Worm (Caenorhabditis elegans) whole organism, young adult: Measurements from ENCODE around the gene crld-1.

ENCODE experiments used
- B0261.1 ChIP-seq: sonication (generic microtip); optimal IDR thresholded peaks from 2 replicates; lab custom pipeline; 2016; ENCODE audit warnings: mild to moderate bottlenecking, missing genetic modification characterization, moderate library complexity, missing compliant biosample characterization
- F49E8.2 ChIP-seq: sonication (generic microtip); optimal IDR thresholded peaks from 3 replicates; lab custom pipeline; 2017; ENCODE audit warnings: missing genetic modification characterization, mild to moderate bottlenecking, missing compliant biosample characterization, antibody characterized with exemption, moderate library complexity; ENCODE audit not compliant: insufficient read depth
- Y53G8AR.9 ChIP-seq: fragments of 200-800 bp; sonication (Bioruptor generic); conservative IDR thresholded peaks from 2 replicates; pipeline ENCODE4 v1.3.6; 2022; ENCODE audit warnings: missing genetic modification reagents, missing genetic modification characterization, missing compliant biosample characterization
- aptf-3 ChIP-seq: fragments of 200-800 bp; sonication (Bioruptor generic); IDR thresholded peaks from 2 replicates; pipeline ENCODE4 v1.3.6; 2022; ENCODE audit warnings: missing genetic modification characterization, missing compliant biosample characterization
- attf-5 ChIP-seq: fragments of 200-800 bp; sonication (Bioruptor generic); optimal IDR thresholded peaks from 2 replicates; lab custom pipeline; 2018; ENCODE audit warnings: mild to moderate bottlenecking, missing genetic modification characterization, missing compliant biosample characterization
- bed-2 ChIP-seq: fragments of 200-800 bp; sonication (Bioruptor generic); IDR thresholded peaks from 2 replicates; pipeline ENCODE4 v1.3.6; 2022; ENCODE audit warnings: missing genetic modification reagents, missing genetic modification characterization, missing compliant biosample characterization
- ceh-27 ChIP-seq: fragments of 200-800 bp; sonication (Bioruptor generic); optimal IDR thresholded peaks from 2 replicates; lab custom pipeline; 2018; ENCODE audit warnings: mild to moderate bottlenecking, missing genetic modification characterization, moderate library complexity, missing compliant biosample characterization
- ceh-40 ChIP-seq: fragments of 200-800 bp; sonication (Bioruptor generic); IDR thresholded peaks from 2 replicates; pipeline ENCODE4 v1.3.6; 2022; ENCODE audit warnings: missing genetic modification characterization, missing compliant biosample characterization
- efl-1 ChIP-seq: fragments of 150-350 bp; optimal IDR thresholded peaks from 2 replicates; lab custom pipeline; 2014; ENCODE audit warnings: missing biosample characterization, missing genetic modification reagents, missing genetic modification characterization
- ets-4 ChIP-seq: fragments of 200-800 bp; sonication (Bioruptor generic); optimal IDR thresholded peaks from 2 replicates; lab custom pipeline; 2018; ENCODE audit warnings: mild to moderate bottlenecking, missing genetic modification characterization, missing compliant biosample characterization
- him-1 ChIP-seq: sonication (generic microtip); optimal IDR thresholded peaks from 2 replicates; lab custom pipeline; 2016; ENCODE audit warnings: missing genotype, missing genetic modification reagents, missing genetic modification characterization, missing compliant biosample characterization
- lir-1 ChIP-seq: fragments of 200-800 bp; sonication (Bioruptor generic); conservative IDR thresholded peaks from 2 replicates; pipeline ENCODE4 v1.3.6; 2022; ENCODE audit warnings: missing genetic modification reagents, missing genetic modification characterization, missing compliant biosample characterization
- madf-6 ChIP-seq: fragments of 200-800 bp; sonication (Bioruptor generic); IDR thresholded peaks from 2 replicates; pipeline ENCODE4 v1.3.6; 2022; ENCODE audit warnings: missing genetic modification reagents, missing genetic modification characterization, missing compliant biosample characterization
- madf-8 ChIP-seq: fragments of 200-800 bp; sonication (Bioruptor generic); conservative IDR thresholded peaks from 2 replicates; pipeline ENCODE4 v1.3.6; 2022; ENCODE audit warnings: missing genetic modification reagents, missing genetic modification characterization, missing compliant biosample characterization
- nhr-120 ChIP-seq: fragments of 200-800 bp; sonication (Bioruptor generic); IDR thresholded peaks from 2 replicates; pipeline ENCODE4 v1.3.6; 2022; ENCODE audit warnings: missing genetic modification characterization, missing compliant biosample characterization
- pbrm-1 ChIP-seq: fragments of 200-800 bp; sonication (Bioruptor generic); IDR thresholded peaks from 2 replicates; pipeline ENCODE4 v1.3.6; 2022; ENCODE audit warnings: missing genetic modification reagents, missing genetic modification characterization, missing compliant biosample characterization
- repo-1 ChIP-seq: sonication (generic microtip); optimal IDR thresholded peaks from 2 replicates; lab custom pipeline; 2017; ENCODE audit warnings: mild to moderate bottlenecking, missing genetic modification characterization, missing compliant biosample characterization
- snpc-1.1 ChIP-seq: sonication (generic microtip); optimal IDR thresholded peaks from 2 replicates; lab custom pipeline; 2017; ENCODE audit warnings: missing genetic modification characterization, mild to moderate bottlenecking, missing compliant biosample characterization, antibody characterized with exemption, moderate library complexity, missing genotype, missing genetic modification reagents; ENCODE audit not compliant: insufficient read depth
- unc-130 ChIP-seq: sonication (generic microtip); optimal IDR thresholded peaks from 2 replicates; lab custom pipeline; 2016; ENCODE audit warnings: missing genetic modification reagents, missing genetic modification characterization, missing compliant biosample characterization
- xnd-1 ChIP-seq: sonication (generic microtip); optimal IDR thresholded peaks from 2 replicates; lab custom pipeline; 2016; ENCODE audit warnings: missing genotype, missing genetic modification reagents, missing genetic modification characterization, missing compliant biosample characterization
- ztf-28 ChIP-seq: fragments of 200-800 bp; sonication (Bioruptor generic); IDR thresholded peaks from 2 replicates; pipeline ENCODE4 v1.3.6; 2022; ENCODE audit warnings: missing genetic modification reagents, missing genetic modification characterization, missing compliant biosample characterization
- ztf-3 ChIP-seq: fragments of 200-800 bp; sonication (Bioruptor generic); optimal IDR thresholded peaks from 2 replicates; lab custom pipeline; 2018; ENCODE audit warnings: mild to moderate bottlenecking, missing genetic modification characterization, missing compliant biosample characterization

The crld-1 gene

DNA sequence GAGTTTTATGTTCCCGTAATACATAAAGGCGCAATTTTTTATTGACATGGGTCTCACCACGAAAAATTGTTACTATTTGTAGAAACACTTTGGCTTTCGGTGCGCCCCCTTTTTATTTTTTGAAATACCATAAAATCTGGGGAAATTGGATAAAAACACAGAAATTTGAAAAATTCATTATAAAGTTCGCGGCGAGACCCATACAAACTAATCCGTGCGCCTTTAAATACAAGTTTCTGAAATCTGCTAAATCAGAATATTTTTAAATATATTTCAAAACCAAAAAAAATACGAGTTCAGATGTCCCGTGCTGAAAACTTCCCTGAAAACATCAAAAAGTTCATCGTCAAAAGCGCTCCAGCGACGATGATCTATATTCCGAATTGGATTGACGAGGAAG is 46.9 kb downstream of the crld-1 start, which contains the start of gene B0564.2:
Gene B0564.2, plus strand, starts transcription at position 301 of the 400 bp plus-strand sequence.
- TF ChIP-seq ztf-28 (no peak), attf-5 (GFP tag; lab: Kevin White, UChicago) (no peak), pbrm-1 (GFP tag; lab: Robert Waterston, UW) (no peak), repo-1 (tag; lab: Kevin White, UChicago) (no peak), lir-1 (no peak), B0261.1 (no peak), ceh-40 (no peak), ceh-27 (GFP tag; lab: Kevin White, UChicago) (no peak), F49E8.2 (tag; lab: Kevin White, UChicago) (no peak), ets-4 (GFP tag; lab: Kevin White, UChicago) (no peak), ztf-3 (GFP tag; lab: Kevin White, UChicago) (no peak), Y53G8AR.9 (GFP tag; lab: Robert Waterston, UW) (no peak), madf-8 (GFP tag; lab: Robert Waterston, UW) (no peak), efl-1 (GFP tag; lab: Kevin White, UChicago) (no peak), unc-130 (GFP tag; lab: Kevin White, UChicago) (no peak)

ce11 chrIV:13104900-13105299 is 49.3 kb downstream of the crld-1 start, which contains the start of gene rde-11:
TSS of gene rde-11 (plus strand) at chrIV:13105200.
- TF ChIP-seq xnd-1 (tag; lab: Kevin White, UChicago) (peak; percentile 49), nhr-120 (GFP tag; lab: Robert Waterston, UW) (no peak), aptf-3 (GFP tag; lab: Robert Waterston, UW) (no peak), snpc-1.1 (tag; lab: Kevin White, UChicago) (no peak), him-1 (tag; lab: Kevin White, UChicago) (no peak), bed-2 (GFP tag; lab: Robert Waterston, UW) (no peak), madf-6 (GFP tag; lab: Robert Waterston, UW) (peak; percentile 63), efl-1 (GFP tag; lab: Kevin White, UChicago) (peak; percentile 44)
